Worm (Caenorhabditis elegans) whole organism, late embryonic: ENCODE measurements around the gene R02F2.5.

Experiments
- C38D4.7 ChIP-seq: fragments of 200-800 bp; sonication (Bioruptor generic); optimal IDR thresholded peaks from 2 replicates; lab custom pipeline; 2018; ENCODE audit warnings: mild to moderate bottlenecking, missing genetic modification characterization, moderate library complexity, missing compliant biosample characterization
- ama-1 ChIP-seq: fragments of 150-350 bp; optimal IDR thresholded peaks from 2 replicates; lab custom pipeline; 2014
- ceh-18 ChIP-seq: sonication (generic microtip); optimal IDR thresholded peaks from 2 replicates; lab custom pipeline; 2016; ENCODE audit warnings: missing genetic modification characterization, missing compliant biosample characterization
- ceh-30 ChIP-seq: fragments of 150-350 bp; optimal IDR thresholded peaks from 2 replicates; lab custom pipeline; 2014; ENCODE audit warnings: missing biosample characterization, missing genetic modification characterization
- elt-2 ChIP-seq: sonication (generic microtip); optimal IDR thresholded peaks from 2 replicates; lab custom pipeline; 2016; ENCODE audit warnings: missing genetic modification reagents, missing genetic modification characterization, missing compliant biosample characterization
- elt-4 ChIP-seq: sonication (generic microtip); optimal IDR thresholded peaks from 2 replicates; lab custom pipeline; 2016; ENCODE audit warnings: missing genetic modification characterization, missing compliant biosample characterization
- fkh-10 ChIP-seq: fragments of 150-350 bp; optimal IDR thresholded peaks from 2 replicates; lab custom pipeline; 2014; ENCODE audit warnings: missing biosample characterization, missing genetic modification reagents, missing genetic modification characterization
- hlh-13 ChIP-seq: fragments of 200-800 bp; sonication (Bioruptor generic); optimal IDR thresholded peaks from 2 replicates; lab custom pipeline; 2018; ENCODE audit warnings: mild to moderate bottlenecking, missing genetic modification characterization, missing compliant biosample characterization
- pros-1 ChIP-seq: fragments of 150-350 bp; optimal IDR thresholded peaks from 2 replicates; lab custom pipeline; 2014; ENCODE audit warnings: missing biosample characterization, missing genetic modification reagents, missing genetic modification characterization
- sox-2 ChIP-seq: fragments of 200-800 bp; sonication (Bioruptor generic); IDR thresholded peaks from 2 replicates; pipeline ENCODE4 v1.3.6; 2022; ENCODE audit warnings: missing genetic modification reagents, missing genetic modification characterization, missing compliant biosample characterization
- syd-9 ChIP-seq: sonication (generic microtip); optimal IDR thresholded peaks from 2 replicates; lab custom pipeline; 2016; ENCODE audit warnings: mild to moderate bottlenecking, missing genetic modification characterization, moderate library complexity, missing compliant biosample characterization
- unc-55 ChIP-seq: sonication (generic microtip); optimal IDR thresholded peaks from 2 replicates; lab custom pipeline; 2017; ENCODE audit warnings: missing biosample characterization, missing genetic modification reagents, missing genetic modification characterization
- unc-86 ChIP-seq: sonication (generic microtip); optimal IDR thresholded peaks from 2 replicates; lab custom pipeline; 2016; ENCODE audit warnings: missing genetic modification characterization, missing compliant biosample characterization

DNA sequence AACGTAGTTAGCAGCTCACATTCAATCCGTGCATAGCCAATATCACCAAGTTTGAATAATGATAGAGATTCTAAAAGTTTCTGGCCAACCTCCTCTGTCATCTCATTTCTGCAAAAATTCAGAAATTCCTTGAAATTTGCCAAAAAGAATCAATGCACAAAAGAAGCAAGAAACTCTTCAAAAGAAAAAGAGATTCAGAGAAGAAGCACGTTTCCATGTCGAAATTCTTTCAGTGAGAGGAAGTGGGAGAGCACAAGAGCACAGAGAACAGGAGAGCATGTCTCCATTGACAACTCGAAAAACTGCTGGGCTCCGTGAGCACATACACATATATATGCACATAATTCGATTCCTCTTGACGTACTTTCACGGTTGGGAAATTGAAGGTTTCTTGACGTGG is 38.3 kb downstream of the R02F2.5 start, which contains the start of gene nekl-4:
- TF ChIP-seq hlh-13 (GFP tag; lab: Kevin White, UChicago) (no peak), fkh-10 (GFP tag; lab: Kevin White, UChicago) (no peak), elt-4 (tag; lab: Kevin White, UChicago) (no peak), pros-1 (tag; lab: Kevin White, UChicago) (no peak), ceh-30 (tag; lab: Kevin White, UChicago) (no peak), unc-55 (GFP tag; lab: Kevin White, UChicago) (no peak), syd-9 (tag; lab: Kevin White, UChicago) (no peak), unc-86 (tag; lab: Kevin White, UChicago) (no peak), ama-1 (lab: Kevin White, UChicago) (no peak), elt-2 (no peak), ceh-18 (no peak), C38D4.7 (GFP tag; lab: Kevin White, UChicago) (no peak), sox-2 (no peak)
